Worm (Caenorhabditis elegans): ENCODE data around the gene F14F9.5.

DNA sequence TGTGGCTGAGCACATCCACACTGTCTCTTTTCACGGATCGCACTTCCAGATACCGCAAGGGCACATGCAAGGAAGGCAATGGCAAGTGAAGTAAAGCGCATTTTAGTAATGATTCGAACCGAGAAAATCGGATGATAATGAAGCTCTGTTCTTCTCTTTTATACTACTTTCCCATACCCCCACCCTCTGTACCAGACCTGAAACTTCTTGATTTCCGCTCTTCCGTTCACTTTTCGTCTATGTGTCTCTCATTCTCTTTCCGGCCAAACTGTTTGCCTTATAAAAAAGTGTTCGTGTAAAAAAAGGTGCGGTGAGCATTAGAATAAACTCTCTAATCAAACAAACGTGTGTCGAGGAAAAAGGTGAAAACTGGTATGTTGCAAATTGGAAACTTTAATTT, 34.9 kb downstream of the F14F9.5 start, which contains the start of gene abu-6:
- TF ChIP-seq madf-5 (GFP tag; IDR thresholded peaks at IDR 0.05): no peak
- no peak for TF ChIP-seq lim-7 (GFP tag; IDR thresholded peaks at IDR 0.05)
- TF ChIP-seq egl-27 (tag; optimal IDR thresholded peaks at IDR 0.05): no peak
- no peak for TF ChIP-seq nhr-76 (tag; optimal IDR thresholded peaks at IDR 0.05)
- no peak for TF ChIP-seq ama-1 (optimal IDR thresholded peaks at IDR 0.05)

All from whole organism, L4 larva.